Fruit fly (Drosophila melanogaster): ENCODE measurements around the gene CG16888.

The CG16888 gene

DNA sequence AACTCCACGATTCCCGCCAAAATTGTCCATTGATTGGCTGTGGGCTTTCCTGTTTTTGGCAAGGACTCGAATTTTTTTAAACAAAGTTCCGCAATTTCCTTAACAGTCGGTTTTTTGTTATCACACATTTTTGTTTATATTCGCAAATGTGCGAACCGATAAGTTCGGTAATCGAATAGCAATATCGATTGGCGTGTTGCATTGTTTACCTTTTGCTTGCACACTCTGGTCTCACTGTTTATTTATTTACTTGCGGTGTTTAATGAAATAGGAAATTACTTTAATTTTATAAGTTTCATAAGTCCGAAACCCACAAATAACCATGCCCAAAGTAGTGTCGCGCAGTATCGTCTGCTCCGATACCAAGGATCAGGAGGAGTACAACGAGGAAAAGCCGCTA is 1.7 kb downstream of the CG16888 start, which contains the start of the genes Adat1 and CG16865 (continued):
- TF ChIP-seq nom (GFP tag; optimal IDR thresholded peaks at IDR 0.05) (no peak), CG9215 (GFP tag; IDR thresholded peaks at IDR 0.05) (no peak), az2 (GFP tag; optimal IDR thresholded peaks at IDR 0.05) (no peak), CG10321 (GFP tag; IDR thresholded peaks at IDR 0.05) (no peak), luna (GFP tag; optimal IDR thresholded peaks at IDR 0.05) (no peak), sisA (GFP tag; IDR thresholded peaks at IDR 0.05) (no peak), CG32767 (GFP tag; IDR thresholded peaks at IDR 0.05) (no peak), zen (tag; optimal IDR thresholded peaks at IDR 0.05) (no peak), Spps (tag; optimal IDR thresholded peaks at IDR 0.05) (no peak), CG8765 (GFP tag; IDR thresholded peaks at IDR 0.05) (no peak), br (optimal IDR thresholded peaks at IDR 0.05) (no peak), nau (GFP tag; optimal IDR thresholded peaks at IDR 0.05) (no peak), CG7963 (GFP tag; IDR thresholded peaks at IDR 0.05; ENCODE audit: partially characterized antibody) (peak; percentile 56; the same call in 1 of the 3 replicates), Dll (GFP tag; IDR thresholded peaks at IDR 0.05; ENCODE audit: partially characterized antibody) (peak; percentile 72; the same call in 3 of the 4 replicates), dm (GFP tag; optimal IDR thresholded peaks at IDR 0.05) (no peak), gt (GFP tag; IDR thresholded peaks at IDR 0.05) (no peak), scrt (GFP tag; optimal IDR thresholded peaks at IDR 0.05) (no peak), CG15011 (GFP tag; optimal IDR thresholded peaks at IDR 0.05) (no peak), ken (GFP tag; IDR thresholded peaks at IDR 0.05) (no peak), vvl (GFP tag; IDR thresholded peaks at IDR 0.05) (no peak), wor (GFP tag; IDR thresholded peaks at IDR 0.05) (no peak), Xrp1 (GFP tag; IDR thresholded peaks at IDR 0.05) (no peak), CG2712 (tag; optimal IDR thresholded peaks at IDR 0.05) (no peak), Ets65A (GFP tag) (no peak), Dref (GFP tag; IDR thresholded peaks at IDR 0.05) (peak; percentile 80), CG12219 (GFP tag; optimal IDR thresholded peaks at IDR 0.05) (no peak), sug (tag; optimal IDR thresholded peaks at IDR 0.05) (no peak), sob (GFP tag; IDR thresholded peaks at IDR 0.05) (no peak), CG13296 (GFP tag; optimal IDR thresholded peaks at IDR 0.05) (no peak), CG34422 (GFP tag; IDR thresholded peaks at IDR 0.05) (peak; percentile 72; the same call in 1 of the 3 replicates), Oaz (GFP tag; IDR thresholded peaks at IDR 0.05) (no peak), CG8281 (tag; optimal IDR thresholded peaks at IDR 0.05) (no peak), exex (tag; optimal IDR thresholded peaks at IDR 0.05) (no peak), CG33213 (GFP tag; optimal IDR thresholded peaks at IDR 0.05) (peak; percentile 14), CG10654 (GFP tag; optimal IDR thresholded peaks at IDR 0.05) (no peak), tgo (GFP tag; IDR thresholded peaks at IDR 0.05) (no peak), CG10274 (GFP tag; optimal IDR thresholded peaks at IDR 0.05) (no peak), cato (GFP tag; optimal IDR thresholded peaks at IDR 0.05; ENCODE audit: borderline replicate concordance) (no peak), CG13123 (GFP tag; optimal IDR thresholded peaks at IDR 0.05) (no peak), Eip74EF (GFP tag; optimal IDR thresholded peaks at IDR 0.05) (no peak), CG5245 (GFP tag; optimal IDR thresholded peaks at IDR 0.05) (no peak), schlank (tag; optimal IDR thresholded peaks at IDR 0.05) (no peak), shn (GFP tag; optimal IDR thresholded peaks at IDR 0.05) (no peak), CG14860 (GFP tag; IDR thresholded peaks at IDR 0.05; ENCODE audit: partially characterized antibody) (peak; percentile 56; the same call in 2 of the 3 replicates), CG11085 (GFP tag; IDR thresholded peaks at IDR 0.05) (no peak), CTCF (GFP tag; optimal IDR thresholded peaks at IDR 0.05) (no peak), Rfx (GFP tag; IDR thresholded peaks at IDR 0.05) (no peak), zfh1 (GFP tag; IDR thresholded peaks at IDR 0.05) (no peak), vnd (GFP tag; IDR thresholded peaks at IDR 0.05; ENCODE audit: partially characterized antibody) (0 out of 3 replicates have a peak, but pooled peaks have one; percentile 10), CG42726 (GFP tag; IDR thresholded peaks at IDR 0.05; ENCODE audit: partially characterized antibody) (no peak), CG1529 (GFP tag; optimal IDR thresholded peaks at IDR 0.05) (no peak), run (tag; optimal IDR thresholded peaks at IDR 0.05) (no peak), CG11695 (GFP tag; IDR thresholded peaks at IDR 0.05) (no peak)

Data from whole organism, embryonic.